Worm (Caenorhabditis elegans) whole organism, early embryonic: ENCODE measurements around the gene F53C11.4.

Source experiments
- ama-1 ChIP-seq: fragments of 150-350 bp; optimal IDR thresholded peaks from 2 replicates; lab custom pipeline; 2014
- flt-1 ChIP-seq: fragments of 200-800 bp; sonication (Bioruptor generic); IDR thresholded peaks from 2 replicates; pipeline ENCODE4 v1.3.6; 2022; ENCODE audit warnings: missing genetic modification characterization, missing compliant biosample characterization

DNA sequence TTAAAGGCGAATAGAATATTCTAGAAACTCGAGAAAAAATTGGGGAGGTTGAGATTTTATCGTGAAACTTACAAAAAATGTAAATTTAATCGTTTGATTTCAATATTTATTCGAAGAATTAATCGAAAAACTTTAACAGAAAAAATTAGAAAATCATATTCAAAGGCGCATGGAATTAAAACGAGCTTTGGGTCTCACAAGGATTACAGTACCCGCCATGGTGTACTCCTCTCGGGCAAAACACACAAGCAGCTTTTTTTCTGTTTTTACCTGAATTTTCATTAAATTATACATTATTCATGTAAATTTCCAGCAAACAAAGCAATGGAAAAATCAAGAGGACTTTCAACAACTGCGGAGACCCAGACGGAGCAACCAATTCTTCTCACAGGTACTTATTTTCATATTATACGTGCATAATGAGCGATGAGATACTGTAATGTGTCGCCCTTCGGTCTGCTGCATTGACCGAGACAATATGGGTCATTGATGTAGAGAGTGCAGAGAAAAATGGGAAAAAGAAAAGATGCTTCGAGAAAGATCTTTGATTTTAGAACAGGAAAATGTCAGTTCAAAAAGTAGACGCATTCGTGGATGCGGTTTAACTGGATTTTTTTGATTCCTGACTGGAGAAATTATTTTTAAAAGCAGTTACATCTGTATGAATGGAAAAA lies at the start of gene F53C11.4, which contains the start of gene F53C11.5:
- TF ChIP-seq ama-1 (lab: Kevin White, UChicago) (no peak), flt-1 (no peak)
